Fruit fly (Drosophila melanogaster) whole organism, pupa: ENCODE measurements around the gene His4r.
A peak's percentile ranks its signal among the peaks of the same experiment; 100 is the strongest.

ENCODE experiments used
- CG13204 ChIP-seq: fragments of 200-800 bp; sonication (Bioruptor generic); optimal IDR thresholded peaks from 2 replicates; lab custom pipeline; 2018; ENCODE audit warnings: missing biosample characterization, mild to moderate bottlenecking, missing genetic modification characterization, moderate library complexity
- CG15710 ChIP-seq: fragments of 200-800 bp; sonication (Bioruptor generic); optimal IDR thresholded peaks from 2 replicates; lab custom pipeline; 2018; ENCODE audit warnings: missing biosample characterization, mild to moderate bottlenecking, missing genetic modification characterization, moderate library complexity
- CG8301 ChIP-seq: fragments of 200-800 bp; sonication (Bioruptor generic); optimal IDR thresholded peaks from 2 replicates; lab custom pipeline; 2018; ENCODE audit warnings: missing biosample characterization, mild to moderate bottlenecking, missing genetic modification characterization
- D1 ChIP-seq: fragments of 200-800 bp; sonication (Bioruptor generic); optimal IDR thresholded peaks from 2 replicates; lab custom pipeline; 2018; ENCODE audit warnings: missing biosample characterization, mild to moderate bottlenecking, missing genetic modification characterization, moderate library complexity
- EcR ChIP-seq: fragments of 200-800 bp; sonication (Bioruptor generic); optimal IDR thresholded peaks from 3 replicates; lab custom pipeline; 2019; ENCODE audit warnings: missing biosample characterization, missing genetic modification characterization, mild to moderate bottlenecking, moderate library complexity, missing genetic modification reagents
- Ets98B ChIP-seq: fragments of 200-800 bp; sonication (Bioruptor generic); IDR thresholded peaks from 2 replicates; pipeline ENCODE4 v1.3.6; 2022; ENCODE audit warnings: missing biosample characterization, missing genetic modification characterization
- Pif1A ChIP-seq: fragments of 200-800 bp; sonication (Bioruptor generic); optimal IDR thresholded peaks from 3 replicates; lab custom pipeline; 2016; ENCODE audit warnings: missing biosample characterization, missing genetic modification characterization
- Snoo ChIP-seq: fragments of 200-800 bp; sonication (Bioruptor generic); optimal IDR thresholded peaks from 3 replicates; lab custom pipeline; 2017; ENCODE audit warnings: missing biosample characterization, mild to moderate bottlenecking, missing genetic modification characterization, inconsistent platforms
- gl ChIP-seq: fragments of 200-800 bp; sonication (Bioruptor generic); optimal IDR thresholded peaks from 2 replicates; lab custom pipeline; 2018; ENCODE audit warnings: missing biosample characterization, mild to moderate bottlenecking, missing genetic modification characterization

dm6 chr3R:14597935-14598424 lies 27.6 kb upstream of the His4r start:
- TF ChIP-seq Snoo (tag; lab: Kevin White, UChicago) (no peak), CG8301 (tag; lab: Kevin White, UChicago) (peak; percentile 53), CG13204 (no peak), gl (no peak), EcR (GFP tag; lab: Kevin White, UChicago) (no peak), Ets98B (GFP tag; lab: Robert Waterston, UW) (peak; percentile 24; the same call in 1 of the 2 replicates), CG15710 (peak; percentile 62), D1 (tag; lab: Kevin White, UChicago) (no peak), Pif1A (no peak)
